Fruit fly (Drosophila melanogaster) whole organism, embryonic: ENCODE results near the gene CG6938.

Experiments used
- CG10147 ChIP-seq: fragments of 200-800 bp; sonication (Bioruptor generic); optimal IDR thresholded peaks from 2 replicates; lab custom pipeline; 2019; ENCODE audit warnings: missing biosample characterization, mild to moderate bottlenecking, missing genetic modification characterization, moderate library complexity
- CG10654 ChIP-seq: fragments of 200-800 bp; sonication (Bioruptor generic); optimal IDR thresholded peaks from 2 replicates; lab custom pipeline; 2016; ENCODE audit warnings: missing biosample characterization, missing genetic modification characterization
- CG13123 ChIP-seq: fragments of 200-800 bp; sonication (Bioruptor generic); optimal IDR thresholded peaks from 2 replicates; lab custom pipeline; 2016; ENCODE audit warnings: missing biosample characterization, missing genetic modification characterization
- CG14710 ChIP-seq: fragments of 200-800 bp; sonication (Bioruptor generic); optimal IDR thresholded peaks from 3 replicates; lab custom pipeline; 2019; ENCODE audit warnings: missing biosample characterization, mild to moderate bottlenecking, missing genetic modification characterization, moderate library complexity
- CG1603 ChIP-seq: fragments of 200-800 bp; sonication (Bioruptor generic); optimal IDR thresholded peaks from 2 replicates; lab custom pipeline; 2019; ENCODE audit warnings: missing biosample characterization, mild to moderate bottlenecking, missing genetic modification characterization, moderate library complexity
- CG16779 ChIP-seq: fragments of 200-800 bp; sonication (Bioruptor generic); IDR thresholded peaks from 2 replicates; pipeline ENCODE4 v1.3.6; 2022; ENCODE audit warnings: missing biosample characterization, missing genetic modification characterization
- CG18262 ChIP-seq: fragments of 200-800 bp; optimal IDR thresholded peaks from 3 replicates; lab custom pipeline; 2019; ENCODE audit warnings: missing biosample characterization, mild to moderate bottlenecking, missing genetic modification characterization, moderate library complexity
- CG2875 ChIP-seq: fragments of 200-800 bp; sonication (Bioruptor generic); optimal IDR thresholded peaks from 2 replicates; lab custom pipeline; 2017; ENCODE audit warnings: missing biosample characterization, mild to moderate bottlenecking, missing genetic modification characterization, missing genetic modification reagents
- CG32772 ChIP-seq: fragments of 200-800 bp; sonication (Bioruptor generic); IDR thresholded peaks from 2 replicates; pipeline ENCODE4 v1.3.6; 2022; ENCODE audit warnings: missing biosample characterization, missing genetic modification characterization
- CG3281 ChIP-seq: fragments of 200-800 bp; sonication (Bioruptor generic); optimal IDR thresholded peaks from 3 replicates; lab custom pipeline; 2017; ENCODE audit warnings: missing biosample characterization, mild to moderate bottlenecking, missing genetic modification characterization
- CG34376 ChIP-seq: fragments of 200-800 bp; sonication (Bioruptor generic); optimal IDR thresholded peaks from 2 replicates; lab custom pipeline; 2018; ENCODE audit warnings: missing biosample characterization, mild to moderate bottlenecking, missing genetic modification characterization
- CG5953 ChIP-seq: fragments of 200-800 bp; sonication (Bioruptor generic); IDR thresholded peaks from 2 replicates; pipeline ENCODE4 v1.3.6; 2022; ENCODE audit warnings: missing biosample characterization, missing genetic modification characterization
- CG6272 ChIP-seq: fragments of 200-800 bp; sonication (Bioruptor generic); IDR thresholded peaks from 2 replicates; pipeline ENCODE4 v1.3.6; 2022; ENCODE audit warnings: missing biosample characterization, missing genetic modification characterization
- CG6654 ChIP-seq: fragments of 200-800 bp; sonication (Bioruptor generic); optimal IDR thresholded peaks from 2 replicates; lab custom pipeline; 2017; ENCODE audit warnings: missing biosample characterization, mild to moderate bottlenecking, missing genetic modification characterization
- CG7357 ChIP-seq: fragments of 200-800 bp; sonication (Bioruptor generic); IDR thresholded peaks from 3 replicates; pipeline ENCODE4 v1.3.6; 2022; ENCODE audit warnings: missing biosample characterization, missing genetic modification characterization
- CG8359 ChIP-seq: fragments of 200-800 bp; sonication (Bioruptor generic); optimal IDR thresholded peaks from 2 replicates; lab custom pipeline; 2017; ENCODE audit warnings: missing biosample characterization, mild to moderate bottlenecking, missing genetic modification characterization, borderline replicate concordance
- CG9727 ChIP-seq: fragments of 200-800 bp; sonication (Bioruptor generic); optimal IDR thresholded peaks from 3 replicates; lab custom pipeline; 2017; ENCODE audit warnings: missing biosample characterization, mild to moderate bottlenecking, missing genetic modification characterization
- CTCF ChIP-seq: fragments of 200-800 bp; sonication (Bioruptor generic); optimal IDR thresholded peaks from 2 replicates; lab custom pipeline; 2017; ENCODE audit warnings: missing biosample characterization, mild to moderate bottlenecking, missing genetic modification characterization, moderate library complexity
- HLH3B ChIP-seq: fragments of 200-800 bp; sonication (Bioruptor generic); IDR thresholded peaks from 2 replicates; pipeline ENCODE4 v1.3.6; 2022; ENCODE audit warnings: missing biosample characterization, missing genetic modification characterization
- Nf-YA ChIP-seq: fragments of 200-800 bp; sonication (Bioruptor generic); IDR thresholded peaks from 2 replicates; pipeline ENCODE4 v1.3.6; 2022; ENCODE audit warnings: missing biosample characterization, missing genetic modification characterization
- Sin3A ChIP-seq: fragments of >200 bp; optimal IDR thresholded peaks from 2 replicates; lab custom pipeline; 2018
- Six4 ChIP-seq: fragments of 200-800 bp; sonication (Bioruptor generic); optimal IDR thresholded peaks from 2 replicates; lab custom pipeline; 2016; ENCODE audit warnings: missing biosample characterization, missing genetic modification characterization
- Ssrp ChIP-seq: fragments of 200-800 bp; sonication (Bioruptor generic); optimal IDR thresholded peaks from 2 replicates; lab custom pipeline; 2018; ENCODE audit warnings: missing biosample characterization, mild to moderate bottlenecking, missing genetic modification characterization, moderate library complexity
- Taf1 ChIP-seq: fragments of 200-800 bp; sonication (Bioruptor generic); IDR thresholded peaks from 2 replicates; pipeline ENCODE4 v1.3.6; 2022; ENCODE audit warnings: missing biosample characterization, missing genetic modification characterization
- YL-1 ChIP-seq: fragments of 200-800 bp; sonication (Bioruptor generic); optimal IDR thresholded peaks from 3 replicates; lab custom pipeline; 2017; ENCODE audit warnings: missing biosample characterization, mild to moderate bottlenecking, missing genetic modification characterization
- al ChIP-seq: fragments of 200-800 bp; sonication (Bioruptor generic); IDR thresholded peaks from 2 replicates; pipeline ENCODE4 v1.3.6; 2022; ENCODE audit warnings: missing biosample characterization, missing genetic modification characterization
- ash1 ChIP-seq: fragments of 200-800 bp; sonication (Bioruptor generic); optimal IDR thresholded peaks from 2 replicates; lab custom pipeline; 2018; ENCODE audit warnings: missing biosample characterization, mild to moderate bottlenecking, missing genetic modification characterization
- bbx ChIP-seq: fragments of 200-800 bp; sonication (Bioruptor generic); IDR thresholded peaks from 2 replicates; pipeline ENCODE4 v1.3.6; 2022; ENCODE audit warnings: missing biosample characterization, missing genetic modification characterization; ENCODE audit not compliant: partially characterized antibody
- bowl ChIP-seq: fragments of 200-800 bp; sonication (Bioruptor generic); IDR thresholded peaks from 2 replicates; pipeline ENCODE4 v1.3.6; 2022; ENCODE audit warnings: missing biosample characterization, missing genetic modification characterization
- cas ChIP-seq: fragments of 200-800 bp; sonication (Bioruptor generic); IDR thresholded peaks from 2 replicates; pipeline ENCODE4 v1.3.6; 2022; ENCODE audit warnings: missing biosample characterization, missing genetic modification characterization
- croc ChIP-seq: fragments of 200-800 bp; sonication (Bioruptor generic); conservative IDR thresholded peaks from 3 replicates; pipeline ENCODE4 v1.3.6; 2022; ENCODE audit warnings: missing biosample characterization, missing genetic modification characterization
- esg ChIP-seq: fragments of 200-800 bp; sonication (Bioruptor generic); conservative IDR thresholded peaks from 2 replicates; pipeline ENCODE4 v1.3.6; 2022; ENCODE audit warnings: missing biosample characterization, missing genetic modification characterization
- gce ChIP-seq: fragments of 200-800 bp; sonication (Bioruptor generic); IDR thresholded peaks from 3 replicates; pipeline ENCODE4 v1.3.6; 2022; ENCODE audit warnings: missing biosample characterization, missing genetic modification characterization
- gro ChIP-seq: fragments of 200-800 bp; sonication (Bioruptor generic); optimal IDR thresholded peaks from 2 replicates; lab custom pipeline; 2016; ENCODE audit warnings: missing biosample characterization, missing genetic modification characterization
- gt ChIP-seq: fragments of 200-800 bp; sonication (Bioruptor generic); IDR thresholded peaks from 2 replicates; pipeline ENCODE4 v1.3.6; 2022; ENCODE audit warnings: missing biosample characterization, missing genetic modification characterization
- her ChIP-seq: fragments of 200-800 bp; sonication (Bioruptor generic); optimal IDR thresholded peaks from 2 replicates; lab custom pipeline; 2016; ENCODE audit warnings: missing biosample characterization, missing genetic modification characterization
- hth ChIP-seq: fragments of >200 bp; optimal IDR thresholded peaks from 2 replicates; lab custom pipeline; 2017; ENCODE audit warnings: inconsistent platforms
- ind ChIP-seq: fragments of 200-800 bp; sonication (Bioruptor generic); optimal IDR thresholded peaks from 3 replicates; lab custom pipeline; 2016; ENCODE audit warnings: missing biosample characterization, missing genetic modification characterization
- insv ChIP-seq, 2 experiments: fragments of 200-800 bp; sonication (Bioruptor generic); optimal IDR thresholded peaks; 3 replicates each; lab custom pipeline; 2016 to 2018; ENCODE audit warnings: missing biosample characterization in 2 of 2, missing genetic modification characterization in 2 of 2
- jigr1 ChIP-seq: fragments of 200-800 bp; sonication (Bioruptor generic); IDR thresholded peaks from 3 replicates; pipeline ENCODE4 v1.3.6; 2022; ENCODE audit warnings: missing biosample characterization, missing genetic modification characterization
- lilli ChIP-seq: fragments of 200-800 bp; sonication (Bioruptor generic); optimal IDR thresholded peaks from 3 replicates; lab custom pipeline; 2016; ENCODE audit warnings: missing biosample characterization, missing genetic modification characterization
- peb ChIP-seq: fragments of 200-800 bp; sonication (Bioruptor generic); IDR thresholded peaks from 2 replicates; pipeline ENCODE4 v1.3.6; 2022; ENCODE audit warnings: missing biosample characterization, missing genetic modification characterization
- pita ChIP-seq: fragments of 200-800 bp; sonication (Bioruptor generic); optimal IDR thresholded peaks from 2 replicates; lab custom pipeline; 2017; ENCODE audit warnings: missing biosample characterization, mild to moderate bottlenecking, missing genetic modification characterization
- ranshi ChIP-seq: fragments of 200-800 bp; sonication (Bioruptor generic); IDR thresholded peaks from 2 replicates; pipeline ENCODE4 v1.3.6; 2022; ENCODE audit warnings: missing biosample characterization, missing genetic modification characterization
- slbo ChIP-seq: fragments of 200-800 bp; sonication (Bioruptor generic); IDR thresholded peaks from 2 replicates; pipeline ENCODE4 v1.3.6; 2022; ENCODE audit warnings: missing biosample characterization, missing genetic modification characterization
- sna ChIP-seq: fragments of 200-800 bp; sonication (Bioruptor generic); IDR thresholded peaks from 2 replicates; pipeline ENCODE4 v1.3.6; 2022; ENCODE audit warnings: missing biosample characterization, missing genetic modification characterization; ENCODE audit not compliant: partially characterized antibody
- stwl ChIP-seq: fragments of 200-800 bp; sonication (Bioruptor generic); optimal IDR thresholded peaks from 3 replicates; lab custom pipeline; 2018; ENCODE audit warnings: missing biosample characterization, mild to moderate bottlenecking, missing genetic modification characterization, moderate library complexity
- tio ChIP-seq: fragments of 200-800 bp; sonication (Bioruptor generic); optimal IDR thresholded peaks from 2 replicates; lab custom pipeline; 2017; ENCODE audit warnings: missing biosample characterization, missing genetic modification characterization, inconsistent platforms
- tx ChIP-seq: fragments of 200-800 bp; sonication (Bioruptor generic); optimal IDR thresholded peaks from 2 replicates; lab custom pipeline; 2016; ENCODE audit warnings: missing biosample characterization, missing genetic modification characterization
- unc-4 ChIP-seq: fragments of 200-800 bp; sonication (Bioruptor generic); IDR thresholded peaks from 2 replicates; pipeline ENCODE4 v1.3.6; 2022; ENCODE audit warnings: missing biosample characterization, missing genetic modification characterization; ENCODE audit not compliant: partially characterized antibody
- wek ChIP-seq: fragments of 200-800 bp; sonication (Bioruptor generic); optimal IDR thresholded peaks from 3 replicates; lab custom pipeline; 2018; ENCODE audit warnings: missing biosample characterization, mild to moderate bottlenecking, missing genetic modification characterization, moderate library complexity

Gene CG6938

DNA sequence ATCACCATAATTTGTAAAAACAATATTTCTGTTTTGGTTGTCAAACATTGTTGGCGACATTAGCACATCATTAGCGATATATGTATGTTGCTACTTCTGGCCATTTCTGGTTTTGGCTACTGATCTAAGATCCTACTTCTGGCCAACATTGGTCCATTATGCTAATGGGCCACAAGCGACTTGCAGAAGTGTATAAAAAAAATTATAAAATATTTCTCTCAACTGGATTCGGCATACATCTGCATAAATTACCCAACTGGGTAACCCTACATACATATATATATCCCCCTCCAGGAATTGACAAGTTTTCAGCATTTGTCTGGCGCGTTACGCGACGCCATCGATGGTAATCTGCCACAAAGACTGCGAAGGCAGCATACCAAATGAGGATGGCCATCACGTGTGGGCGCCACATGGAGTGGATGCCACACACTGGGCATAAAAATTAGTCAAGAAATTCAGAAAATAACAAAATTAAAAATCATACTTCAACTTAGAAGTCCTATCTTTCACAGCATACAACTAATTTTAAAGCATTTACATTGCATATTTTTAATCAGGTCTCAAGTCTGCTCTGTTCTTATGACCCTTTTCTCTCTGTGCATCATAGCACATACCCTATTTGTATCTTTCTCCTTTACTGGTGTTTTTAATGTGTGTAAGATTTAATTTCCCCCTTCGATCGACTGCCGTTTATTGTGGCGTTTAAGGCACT lies 52.9 kb downstream of the CG6938 start (continued):
- TF ChIP-seq lilli (GFP tag; lab: Kevin White, UChicago) = peak; percentile 30
- TF ChIP-seq CG6654 = peak; percentile 19
- 0 out of 2 replicates have a peak, but pooled peaks have one; percentile 24 for TF ChIP-seq Nf-YA (GFP tag; lab: Robert Waterston, UW)
- TF ChIP-seq gro (GFP tag; lab: Kevin White, UChicago) = no peak
- no peak for TF ChIP-seq CTCF (GFP tag; lab: Kevin White, UChicago)
- TF ChIP-seq gt = 0 out of 2 replicates have a peak, but pooled peaks have one; percentile 43
- peak; percentile 62 for TF ChIP-seq Six4
- peak; percentile 72 for TF ChIP-seq CG18262 (tag; lab: Kevin White, UChicago)
- no peak for TF ChIP-seq CG8359 (GFP tag; lab: Kevin White, UChicago)
- no peak for TF ChIP-seq CG1603
- TF ChIP-seq ranshi (GFP tag; lab: Robert Waterston, UW) = peak; percentile 59; the same call in 1 of the 2 replicates
- TF ChIP-seq bbx (GFP tag; lab: Robert Waterston, UW) = no peak
- TF ChIP-seq wek (GFP tag; lab: Kevin White, UChicago) = no peak
- peak; percentile 59 for TF ChIP-seq HLH3B (GFP tag; lab: Robert Waterston, UW)
- TF ChIP-seq CG6272 (GFP tag; lab: Robert Waterston, UW) = no peak
- no peak for TF ChIP-seq pita (GFP tag; lab: Kevin White, UChicago)
- TF ChIP-seq CG34376 (GFP tag; lab: Kevin White, UChicago) = no peak
- no peak for TF ChIP-seq CG5953 (GFP tag; lab: Robert Waterston, UW)
- no peak for TF ChIP-seq Taf1 (GFP tag; lab: Robert Waterston, UW)
- TF ChIP-seq CG10654 (GFP tag; lab: Kevin White, UChicago) = peak; percentile 16
- TF ChIP-seq CG10147 (GFP tag; lab: Kevin White, UChicago) = no peak
- TF ChIP-seq CG13123 (GFP tag; lab: Kevin White, UChicago) = no peak
- no peak for TF ChIP-seq jigr1
- TF ChIP-seq unc-4 = no peak
- TF ChIP-seq tx = peak; percentile 30
- TF ChIP-seq tio (GFP tag; lab: Kevin White, UChicago) = peak; percentile 49
- peak; percentile 77 for TF ChIP-seq CG14710 (tag; lab: Kevin White, UChicago)
- no peak for TF ChIP-seq ash1 (GFP tag; lab: Kevin White, UChicago)
- TF ChIP-seq CG3281 = peak; percentile 66
- TF ChIP-seq her = no peak
- 0 out of 2 replicates have a peak, but pooled peaks have one; percentile 23 for TF ChIP-seq peb
- TF ChIP-seq YL-1 = no peak
- TF ChIP-seq slbo (GFP tag; lab: Robert Waterston, UW) = peak; percentile 5; the same call in 1 of the 2 replicates
- TF ChIP-seq cas = no peak
- no peak for TF ChIP-seq CG16779
- peak; percentile 22 for TF ChIP-seq ind
- no peak for TF ChIP-seq Sin3A (lab: Kevin White, UChicago)
- no peak; the same call in 1 of the 2 replicates for TF ChIP-seq esg
- no peak for TF ChIP-seq insv (GFP tag; optimal IDR thresholded peaks at IDR 0.05; lab: Kevin White, UChicago)
- TF ChIP-seq stwl = peak; percentile 23
- no peak for TF ChIP-seq gce (GFP tag; lab: Robert Waterston, UW)
- TF ChIP-seq Ssrp = peak; percentile 15
- no peak for TF ChIP-seq sna (GFP tag; lab: Robert Waterston, UW)
- TF ChIP-seq al (GFP tag; lab: Robert Waterston, UW) = peak; percentile 25; the same call in 1 of the 2 replicates
- TF ChIP-seq CG2875 = no peak
- TF ChIP-seq CG7357 (GFP tag; lab: Robert Waterston, UW) = peak; percentile 62; the same call in 2 of the 3 replicates
- peak; percentile 63 for TF ChIP-seq croc
- no peak for TF ChIP-seq bowl (GFP tag; lab: Robert Waterston, UW)
- no peak for TF ChIP-seq hth (lab: Kevin White, UChicago)
- TF ChIP-seq CG9727 (GFP tag; lab: Kevin White, UChicago) = peak; percentile 73
- peak; percentile 65 for TF ChIP-seq CG32772 (GFP tag; lab: Robert Waterston, UW)
